Worm (Caenorhabditis elegans): ENCODE results near the gene mrps-25.

The mrps-25 gene

ce11 chrIV:1068730-1069244, 12.1 kb downstream of the mrps-25 start:
- TF ChIP-seq lin-39 (tag; optimal IDR thresholded peaks at IDR 0.05): peak; percentile 35
- TF ChIP-seq pha-4 (tag; optimal IDR thresholded peaks at IDR 0.05): peak; percentile 17
- no peak for TF ChIP-seq nhr-237 (tag; optimal IDR thresholded peaks at IDR 0.05)
- TF ChIP-seq eor-1 (tag; optimal IDR thresholded peaks at IDR 0.05): no peak
- TF ChIP-seq daf-12 (tag; optimal IDR thresholded peaks at IDR 0.05): no peak

- TF ChIP-seq ceh-9 (tag; optimal IDR thresholded peaks at IDR 0.05): no peak
- peak; percentile 74 for TF ChIP-seq nhr-11 (tag; optimal IDR thresholded peaks at IDR 0.05)
- peak; percentile 39 for TF ChIP-seq unc-62 (GFP tag; optimal IDR thresholded peaks at IDR 0.05)
- no peak for TF ChIP-seq fkh-2 (tag; optimal IDR thresholded peaks at IDR 0.05)
- peak; percentile 68 for TF ChIP-seq egl-5 (tag; optimal IDR thresholded peaks at IDR 0.05)
- no peak for TF ChIP-seq sea-2 (GFP tag; optimal IDR thresholded peaks at IDR 0.05)
- TF ChIP-seq elt-2 (tag; optimal IDR thresholded peaks at IDR 0.05): peak; percentile 55
- no peak for TF ChIP-seq ztf-4 (tag; optimal IDR thresholded peaks at IDR 0.05)
- TF ChIP-seq fos-1 (tag; optimal IDR thresholded peaks at IDR 0.05): no peak
- TF ChIP-seq elt-3 (tag; optimal IDR thresholded peaks at IDR 0.05): no peak
- TF ChIP-seq nfya-1 (tag; optimal IDR thresholded peaks at IDR 0.05; ENCODE audit: insufficient read depth): peak; percentile 95
- TF ChIP-seq ceh-16 (tag; optimal IDR thresholded peaks at IDR 0.05): no peak
- TF ChIP-seq tbx-2 (tag; optimal IDR thresholded peaks at IDR 0.05): peak; percentile 76
- peak; percentile 97 for TF ChIP-seq pha-4 (tag; optimal IDR thresholded peaks at IDR 0.05)
- peak; percentile 81 for TF ChIP-seq jun-1 (tag; optimal IDR thresholded peaks at IDR 0.05)
- TF ChIP-seq unc-39 (tag; optimal IDR thresholded peaks at IDR 0.05): no peak
- TF ChIP-seq nhr-28 (tag; optimal IDR thresholded peaks at IDR 0.05): no peak
- TF ChIP-seq nhr-43 (tag; optimal IDR thresholded peaks at IDR 0.05; ENCODE audit: poor library complexity, severe bottlenecking): no peak
- peak; percentile 15 for TF ChIP-seq nhr-23 (tag; optimal IDR thresholded peaks at IDR 0.05)
- peak; percentile 68 for TF ChIP-seq lin-15B (tag; optimal IDR thresholded peaks at IDR 0.05)
- TF ChIP-seq nhr-237 (tag; optimal IDR thresholded peaks at IDR 0.05): no peak
- peak; percentile 30 for TF ChIP-seq nhr-77 (tag; optimal IDR thresholded peaks at IDR 0.05)
- no peak for TF ChIP-seq lsy-12 (tag; optimal IDR thresholded peaks at IDR 0.05)
- no peak for TF ChIP-seq egl-27 (tag; optimal IDR thresholded peaks at IDR 0.05)
- TF ChIP-seq ceh-82 (tag; optimal IDR thresholded peaks at IDR 0.05): peak; percentile 73
- no peak for TF ChIP-seq nhr-76 (tag; optimal IDR thresholded peaks at IDR 0.05)
- TF ChIP-seq mdl-1 (tag; optimal IDR thresholded peaks at IDR 0.05): peak; percentile 70
- peak; percentile 60 for TF ChIP-seq skn-1 (tag; optimal IDR thresholded peaks at IDR 0.05)
- TF ChIP-seq nhr-67 (tag; optimal IDR thresholded peaks at IDR 0.05): no peak
- peak; percentile 79 for TF ChIP-seq pqm-1 (tag; optimal IDR thresholded peaks at IDR 0.05)
- TF ChIP-seq hmg-11 (tag; optimal IDR thresholded peaks at IDR 0.05): peak; percentile 88
- no peak for TF ChIP-seq nhr-25 (tag; optimal IDR thresholded peaks at IDR 0.05)
- no peak for TF ChIP-seq mml-1 (tag; optimal IDR thresholded peaks at IDR 0.05)
- TF ChIP-seq lin-39 (tag; optimal IDR thresholded peaks at IDR 0.05): peak; percentile 94
- no peak for TF ChIP-seq aly-2 (tag; optimal IDR thresholded peaks at IDR 0.05)
- peak; percentile 49 for TF ChIP-seq snpc-4 (tag; optimal IDR thresholded peaks at IDR 0.05)
- peak; percentile 16 for TF ChIP-seq ztf-11 (tag; optimal IDR thresholded peaks at IDR 0.05)
- TF ChIP-seq ceh-28 (tag; optimal IDR thresholded peaks at IDR 0.05): peak; percentile 85
- no peak for TF ChIP-seq ama-1 (optimal IDR thresholded peaks at IDR 0.05)
- TF ChIP-seq zag-1 (tag; optimal IDR thresholded peaks at IDR 0.05): peak; percentile 65
- peak; percentile 31 for TF ChIP-seq daf-12 (tag; optimal IDR thresholded peaks at IDR 0.05)
- no peak for TF ChIP-seq ZK546.5 (tag; optimal IDR thresholded peaks at IDR 0.05)
- TF ChIP-seq R02D3.7 (tag; optimal IDR thresholded peaks at IDR 0.05): peak; percentile 78
- TF ChIP-seq nhr-12 (tag; optimal IDR thresholded peaks at IDR 0.05): no peak
- TF ChIP-seq eor-1 (tag; optimal IDR thresholded peaks at IDR 0.05): no peak
- TF ChIP-seq elt-1 (tag; optimal IDR thresholded peaks at IDR 0.05): no peak
- peak; percentile 92 for TF ChIP-seq fkh-10 (GFP tag; optimal IDR thresholded peaks at IDR 0.05)
Observed at ce11 chrIV:1070383-1070782, 13.7 kb downstream of the mrps-25 start.

Data from whole organism, L3 larva.